Worm (Caenorhabditis elegans): ENCODE measurements around the gene D1079.1.
"Not testable (repeated sequence)": the region's sequence is repeated elsewhere in the genome, so short reads cannot be mapped to it uniquely, and the experiment has no call there.

ce11 chrX:4394505-4394904 is 8.4 kb upstream of the D1079.1 start:
- not testable (repeated sequence) for TF ChIP-seq aha-1 (tag); nhr-28 (tag; optimal IDR thresholded peaks at IDR 0.05); skn-1 (tag; optimal IDR thresholded peaks at IDR 0.05); nhr-11 (tag; optimal IDR thresholded peaks at IDR 0.05); fkh-10 (GFP tag; optimal IDR thresholded peaks at IDR 0.05); lin-15B (tag; optimal IDR thresholded peaks at IDR 0.05); nhr-6 (tag; optimal IDR thresholded peaks at IDR 0.05); egl-43 (GFP tag; IDR thresholded peaks at IDR 0.05); lin-29 (GFP tag; IDR thresholded peaks at IDR 0.05)
